Worm (Caenorhabditis elegans) whole organism, midembryonic: ENCODE measurements around the gene T24E12.12.

ENCODE experiments used
- T22C8.4 ChIP-seq: fragments of 200-800 bp; sonication (Bioruptor generic); IDR thresholded peaks from 2 replicates; pipeline ENCODE4 v1.3.6; 2022; ENCODE audit warnings: missing genetic modification characterization, missing compliant biosample characterization
- cog-1 ChIP-seq: sonication (generic microtip); optimal IDR thresholded peaks from 2 replicates; lab custom pipeline; 2016; ENCODE audit warnings: missing genetic modification characterization, missing compliant biosample characterization
- flt-1 ChIP-seq: fragments of 200-800 bp; sonication (Bioruptor generic); IDR thresholded peaks from 2 replicates; pipeline ENCODE4 v1.3.6; 2022; ENCODE audit warnings: missing genetic modification characterization, missing compliant biosample characterization
- klf-2 ChIP-seq: fragments of 200-800 bp; sonication (Bioruptor generic); conservative IDR thresholded peaks from 2 replicates; pipeline ENCODE4 v1.3.6; 2022; ENCODE audit warnings: missing genetic modification reagents, missing genetic modification characterization, missing compliant biosample characterization
- med-1 ChIP-seq: sonication (generic microtip); optimal IDR thresholded peaks from 2 replicates; lab custom pipeline; 2017; ENCODE audit warnings: missing genetic modification characterization, mild to moderate bottlenecking, missing compliant biosample characterization, antibody characterized with exemption, missing genetic modification reagents; ENCODE audit not compliant: insufficient read depth
- ref-1 ChIP-seq: fragments of 200-800 bp; sonication (Bioruptor generic); conservative IDR thresholded peaks from 2 replicates; pipeline ENCODE4 v1.3.6; 2022; ENCODE audit warnings: missing genetic modification reagents, missing genetic modification characterization, missing compliant biosample characterization
- tab-1 ChIP-seq: fragments of 200-800 bp; sonication (Bioruptor generic); IDR thresholded peaks from 2 replicates; pipeline ENCODE4 v1.3.6; 2022; ENCODE audit warnings: missing genetic modification characterization, missing compliant biosample characterization
- ztf-23 ChIP-seq: fragments of 200-800 bp; sonication (Bioruptor generic); IDR thresholded peaks from 2 replicates; pipeline ENCODE4 v1.3.6; 2022; ENCODE audit warnings: missing genetic modification reagents, missing genetic modification characterization, missing compliant biosample characterization
- ztf-29 ChIP-seq: fragments of 200-800 bp; sonication (Bioruptor generic); IDR thresholded peaks from 2 replicates; pipeline ENCODE4 v1.3.6; 2022; ENCODE audit warnings: missing genetic modification reagents, missing genetic modification characterization, missing compliant biosample characterization

DNA sequence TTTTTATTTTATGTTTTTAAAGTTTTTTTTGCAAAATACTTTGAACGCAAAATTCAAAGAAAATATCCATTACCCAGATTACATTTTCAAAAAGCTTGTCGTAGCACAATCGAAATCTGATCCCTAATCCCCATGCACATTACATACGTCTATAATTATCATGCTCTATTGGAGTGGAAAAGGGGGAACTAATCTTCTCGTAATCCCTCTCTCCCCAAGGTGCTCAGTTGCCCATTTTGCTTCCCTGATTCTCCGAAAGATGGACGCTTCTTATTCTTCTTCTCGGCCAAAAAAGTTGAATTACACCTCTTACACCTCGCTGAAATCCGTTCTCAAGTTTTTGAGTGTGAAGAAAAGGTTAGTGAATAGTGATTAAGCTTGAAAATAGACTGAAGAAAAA lies 48.0 kb upstream of the T24E12.12 start, which contains the start of gene fbxc-53:
- TF ChIP-seq T22C8.4 (no peak), med-1 (no peak), ztf-23 (GFP tag; lab: Robert Waterston, UW) (no peak), flt-1 (GFP tag; lab: Robert Waterston, UW) (no peak), ref-1 (GFP tag; lab: Robert Waterston, UW) (no peak), cog-1 (tag; lab: Kevin White, UChicago) (no peak), tab-1 (GFP tag; lab: Robert Waterston, UW) (no peak), klf-2 (no peak), ztf-29 (GFP tag; lab: Robert Waterston, UW) (no peak)
